Worm (Caenorhabditis elegans): ENCODE measurements around the gene kle-2.
A peak's percentile ranks its signal among the peaks of the same experiment; 100 is the strongest.

DNA sequence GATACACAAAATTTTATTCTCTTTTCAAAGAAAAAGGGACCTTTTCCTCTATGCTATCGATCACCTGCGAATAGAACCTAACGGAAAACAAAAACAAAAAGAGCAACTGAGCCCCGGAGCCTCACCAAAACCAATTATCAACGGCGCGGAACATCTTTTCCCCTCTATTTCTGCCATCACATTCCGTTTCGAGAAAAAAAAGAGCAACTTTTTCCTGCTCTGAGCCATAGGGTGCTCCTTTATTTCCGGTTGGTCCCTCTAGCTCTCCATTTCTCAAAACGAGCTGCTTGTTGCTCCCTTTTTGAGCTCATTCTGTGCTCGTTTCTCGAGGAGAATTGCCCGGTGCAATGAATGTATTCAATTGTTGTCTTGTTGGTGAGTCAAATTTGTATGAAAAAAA, 38.1 kb downstream of the kle-2 start, which contains the start of gene clp-1:
- TF ChIP-seq pha-4 (tag; optimal IDR thresholded peaks at IDR 0.05) (no peak), aly-2 (tag; optimal IDR thresholded peaks at IDR 0.05) (no peak), nhr-23 (tag; optimal IDR thresholded peaks at IDR 0.05) (no peak), snpc-4 (tag; optimal IDR thresholded peaks at IDR 0.05) (no peak), unc-62 (GFP tag; optimal IDR thresholded peaks at IDR 0.05) (no peak), eor-1 (tag; optimal IDR thresholded peaks at IDR 0.05) (no peak), nhr-12 (tag; optimal IDR thresholded peaks at IDR 0.05) (no peak), ama-1 (optimal IDR thresholded peaks at IDR 0.05) (peak; percentile 28), lin-39 (tag; optimal IDR thresholded peaks at IDR 0.05) (peak; percentile 26), lin-15B (tag; optimal IDR thresholded peaks at IDR 0.05) (no peak), nhr-77 (tag; optimal IDR thresholded peaks at IDR 0.05) (no peak), nfya-1 (tag; optimal IDR thresholded peaks at IDR 0.05; ENCODE audit: insufficient read depth) (no peak), nhr-67 (tag; optimal IDR thresholded peaks at IDR 0.05) (no peak), ztf-11 (tag; optimal IDR thresholded peaks at IDR 0.05) (no peak)
